Worm (Caenorhabditis elegans) whole organism, young adult: Measurements from ENCODE around the gene clec-161.
A peak's percentile ranks its signal among the peaks of the same experiment; 100 is the strongest.

ENCODE experiments used
- ama-1 ChIP-seq, 3 experiments: fragments of 150-350 bp in 1 of 3; sonication (generic microtip) in 2 of 3; optimal IDR thresholded peaks; 2 replicates each; lab custom pipeline; 2014 to 2018; ENCODE audit warnings: missing biosample characterization in 2 of 3, missing genetic modification characterization in 2 of 3, missing genetic modification reagents in 2 of 3
- attf-5 ChIP-seq: fragments of 200-800 bp; sonication (Bioruptor generic); optimal IDR thresholded peaks from 2 replicates; lab custom pipeline; 2018; ENCODE audit warnings: mild to moderate bottlenecking, missing genetic modification characterization, missing compliant biosample characterization
- hmg-1.2 ChIP-seq: fragments of 200-800 bp; sonication (Bioruptor generic); IDR thresholded peaks from 2 replicates; pipeline ENCODE4 v1.3.6; 2022; ENCODE audit warnings: missing genetic modification reagents, missing genetic modification characterization, missing compliant biosample characterization
- lin-35 ChIP-seq, 3 experiments: fragments of 150-350 bp in 2 of 3; sonication (generic microtip) in 1 of 3; optimal IDR thresholded peaks; 2 replicates each; lab custom pipeline; 2014 to 2018; ENCODE audit warnings: missing biosample characterization in 3 of 3, missing genetic modification characterization in 3 of 3, missing genetic modification reagents in 3 of 3
- nfya-1 ChIP-seq: sonication (generic microtip); optimal IDR thresholded peaks from 2 replicates; lab custom pipeline; 2017; ENCODE audit warnings: antibody characterized with exemption, missing compliant biosample characterization, missing genetic modification characterization, borderline replicate concordance; ENCODE audit not compliant: insufficient read depth
- nfyb-1 ChIP-seq: fragments of 200-800 bp; sonication (Bioruptor generic); IDR thresholded peaks from 2 replicates; pipeline ENCODE4 v1.3.6; 2022; ENCODE audit warnings: missing genetic modification reagents, missing genetic modification characterization, missing compliant biosample characterization
- ztf-25 ChIP-seq: fragments of 200-800 bp; sonication (Bioruptor generic); IDR thresholded peaks from 2 replicates; pipeline ENCODE4 v1.3.6; 2022; ENCODE audit warnings: missing genetic modification reagents, missing genetic modification characterization, missing compliant biosample characterization

DNA sequence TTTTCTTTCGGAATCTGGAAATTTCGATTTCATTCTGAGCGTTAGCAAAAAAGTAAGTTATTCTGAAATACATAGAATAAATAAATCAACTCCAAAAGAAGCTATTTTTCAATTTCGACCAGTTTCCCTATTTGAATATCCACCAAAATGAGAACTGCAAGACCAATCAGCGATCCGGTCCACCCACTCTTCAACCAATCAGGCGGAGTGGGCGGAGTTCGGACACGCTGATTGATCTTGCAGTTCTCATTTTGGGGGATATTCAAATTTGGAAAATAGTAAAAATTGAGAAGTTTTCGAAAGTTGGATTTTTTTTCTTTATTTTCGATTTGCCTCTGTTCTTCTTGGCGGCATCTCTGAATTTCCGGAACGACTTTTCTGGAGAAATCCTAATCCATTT is 37.7 kb downstream of the clec-161 start:
- TF ChIP-seq nfya-1 (tag; lab: Kevin White, UChicago) (no peak), attf-5 (no peak), hmg-1.2 (no peak), ama-1 (optimal IDR thresholded peaks at IDR 0.05; lab: Kevin White, UChicago) (no peak), ama-1 (GFP tag; optimal IDR thresholded peaks at IDR 0.05; lab: Kevin White, UChicago) (no peak), nfyb-1 (GFP tag; lab: Robert Waterston, UW) (peak; percentile 99), ztf-25 (GFP tag; lab: Robert Waterston, UW) (no peak), lin-35 (GFP tag; optimal IDR thresholded peaks at IDR 0.05; lab: Kevin White, UChicago) (peak in 1 of 3 experiments; percentile 26)
